Fruit fly (Drosophila melanogaster) whole organism, adult: ENCODE measurements around the gene CG14237.

Source experiments
- CG11617 ChIP-seq: fragments of 200-800 bp; sonication (Bioruptor generic); optimal IDR thresholded peaks from 2 replicates; lab custom pipeline; 2017; ENCODE audit warnings: mild to moderate bottlenecking, missing biosample characterization, missing genetic modification reagents, missing genetic modification characterization
- CG14711 ChIP-seq: fragments of 200-800 bp; sonication (Bioruptor generic); optimal IDR thresholded peaks from 2 replicates; lab custom pipeline; 2018; ENCODE audit warnings: missing biosample characterization, mild to moderate bottlenecking, missing genetic modification characterization, moderate library complexity
- CG7045 ChIP-seq: fragments of 200-800 bp; sonication (Bioruptor generic); optimal IDR thresholded peaks from 2 replicates; lab custom pipeline; 2017; ENCODE audit warnings: missing biosample characterization, mild to moderate bottlenecking, missing genetic modification characterization
- Hr96 ChIP-seq: fragments of 200-800 bp; sonication (Bioruptor generic); optimal IDR thresholded peaks from 2 replicates; lab custom pipeline; 2016; ENCODE audit warnings: missing biosample characterization, missing genetic modification characterization
- bab1 ChIP-seq: fragments of 200-800 bp; sonication (Bioruptor generic); optimal IDR thresholded peaks from 3 replicates; lab custom pipeline; 2019; ENCODE audit warnings: missing biosample characterization, mild to moderate bottlenecking, missing genetic modification characterization, moderate library complexity
- cic ChIP-seq: fragments of 200-800 bp; sonication (Bioruptor generic); optimal IDR thresholded peaks from 2 replicates; lab custom pipeline; 2017; ENCODE audit warnings: missing biosample characterization, mild to moderate bottlenecking, missing genetic modification characterization, moderate library complexity
- ovo ChIP-seq: fragments of 200-800 bp; sonication (Bioruptor generic); optimal IDR thresholded peaks from 2 replicates; lab custom pipeline; 2016; ENCODE audit warnings: missing biosample characterization, missing genetic modification characterization
- pad ChIP-seq: fragments of 200-800 bp; sonication (Bioruptor generic); optimal IDR thresholded peaks from 3 replicates; lab custom pipeline; 2017; ENCODE audit warnings: missing biosample characterization, missing genetic modification characterization, mild to moderate bottlenecking, moderate library complexity, missing genetic modification reagents
- tj ChIP-seq: fragments of 200-800 bp; sonication (Bioruptor generic); optimal IDR thresholded peaks from 3 replicates; lab custom pipeline; 2017; ENCODE audit warnings: missing biosample characterization, mild to moderate bottlenecking, missing genetic modification characterization, moderate library complexity

DNA sequence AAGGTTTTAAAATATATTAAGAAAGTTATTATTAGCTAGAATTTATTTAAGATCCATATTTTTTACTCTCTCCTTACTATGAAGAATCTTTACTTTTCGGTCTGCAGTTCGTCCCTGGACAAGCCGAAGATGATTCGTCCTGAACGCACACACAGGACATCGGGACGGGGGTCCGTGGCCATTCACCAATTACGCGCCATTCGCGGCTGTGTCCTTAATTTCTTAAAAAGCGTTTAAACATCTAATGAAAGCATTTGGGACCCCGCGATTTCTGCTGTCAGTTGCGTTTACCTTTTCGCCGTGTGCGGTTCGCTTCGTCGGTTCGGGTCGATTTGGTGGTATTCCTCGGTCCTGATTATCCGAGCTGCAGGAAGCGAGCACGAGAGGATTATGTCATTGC lies 1.3 kb downstream of the CG14237 start, which contains the start of gene CG14238:
- TF ChIP-seq CG7045 (GFP tag; lab: Kevin White, UChicago) (no peak), pad (GFP tag; lab: Kevin White, UChicago) (no peak), cic (GFP tag; lab: Kevin White, UChicago) (no peak), bab1 (no peak), CG14711 (no peak), Hr96 (GFP tag; lab: Kevin White, UChicago) (no peak), tj (GFP tag; lab: Kevin White, UChicago) (no peak), CG11617 (GFP tag; lab: Kevin White, UChicago) (no peak), ovo (GFP tag; lab: Kevin White, UChicago) (no peak)
